Fruit fly (Drosophila melanogaster): ENCODE results near the gene Cyp12e1.

Cyp12e1 gene

DNA sequence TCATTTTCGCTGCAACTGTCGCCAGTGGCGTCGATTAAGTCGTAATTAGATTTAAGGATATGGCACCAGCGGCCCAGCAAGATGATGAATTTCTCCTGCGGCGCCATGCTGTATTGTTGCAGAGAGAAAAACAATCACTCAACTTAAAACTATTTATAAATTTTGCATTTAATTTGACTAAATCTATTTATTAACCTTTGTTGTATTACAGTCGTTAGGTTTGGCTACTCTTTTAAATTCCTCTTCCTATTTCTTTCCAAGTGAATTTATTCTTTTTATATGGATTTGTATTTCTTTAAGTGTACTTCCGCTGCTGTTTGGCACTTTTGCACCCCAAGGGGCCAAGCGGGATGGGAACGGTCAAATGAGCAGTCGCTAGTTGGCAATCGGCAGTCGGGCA lies 14.4 kb downstream of the Cyp12e1 start (continued):
- TF ChIP-seq trh (GFP tag; optimal IDR thresholded peaks at IDR 0.05) (no peak), tap (tag; optimal IDR thresholded peaks at IDR 0.05) (peak; percentile 50), fd64A (GFP tag; optimal IDR thresholded peaks at IDR 0.05) (no peak), dan (GFP tag; IDR thresholded peaks at IDR 0.05) (no peak), CG16779 (GFP tag; IDR thresholded peaks at IDR 0.05) (no peak), Sox100B (GFP tag; optimal IDR thresholded peaks at IDR 0.05) (peak; percentile 27), sna (GFP tag; IDR thresholded peaks at IDR 0.05; ENCODE audit: partially characterized antibody) (no peak), ato (GFP tag; IDR thresholded peaks at IDR 0.05; ENCODE audit: partially characterized antibody) (no peak), nerfin-2 (GFP tag; IDR thresholded peaks at IDR 0.05; ENCODE audit: partially characterized antibody) (no peak), caup (GFP tag; optimal IDR thresholded peaks at IDR 0.05; ENCODE audit: severe bottlenecking) (no peak), her (GFP tag; optimal IDR thresholded peaks at IDR 0.05) (no peak), CG10543 (GFP tag; optimal IDR thresholded peaks at IDR 0.05) (no peak), ase (GFP tag; IDR thresholded peaks at IDR 0.05) (no peak), cg (GFP tag; optimal IDR thresholded peaks at IDR 0.05) (no peak), CG7928 (GFP tag; optimal IDR thresholded peaks at IDR 0.05) (no peak), CG10274 (GFP tag; optimal IDR thresholded peaks at IDR 0.05) (no peak), CG3726 (GFP tag; IDR thresholded peaks at IDR 0.05) (no peak), Nf-YC (tag; optimal IDR thresholded peaks at IDR 0.05) (no peak), ab (GFP tag; optimal IDR thresholded peaks at IDR 0.05) (no peak), Tbp (GFP tag; optimal IDR thresholded peaks at IDR 0.05) (no peak), Dad (GFP tag; optimal IDR thresholded peaks at IDR 0.05) (no peak), CG11456 (GFP tag; IDR thresholded peaks at IDR 0.05) (no peak), pho (GFP tag; optimal IDR thresholded peaks at IDR 0.05) (no peak), Asciz (GFP tag; optimal IDR thresholded peaks at IDR 0.05) (peak; percentile 6), NC2α (GFP tag; optimal IDR thresholded peaks at IDR 0.05) (no peak), B-H2 (GFP tag; optimal IDR thresholded peaks at IDR 0.05) (no peak), inv (GFP tag; IDR thresholded peaks at IDR 0.05; ENCODE audit: partially characterized antibody) (no peak), jumu (GFP tag; optimal IDR thresholded peaks at IDR 0.05) (no peak), CG17359 (tag; optimal IDR thresholded peaks at IDR 0.05) (peak; percentile 51), lab (GFP tag; optimal IDR thresholded peaks at IDR 0.05) (peak; percentile 31), sim (GFP tag; IDR thresholded peaks at IDR 0.05) (no peak), fd96Cb (tag; optimal IDR thresholded peaks at IDR 0.05) (peak; percentile 60), Sin3A (optimal IDR thresholded peaks at IDR 0.05) (no peak), CG4617 (GFP tag; optimal IDR thresholded peaks at IDR 0.05; ENCODE audit: borderline replicate concordance) (no peak), Taf1 (GFP tag; IDR thresholded peaks at IDR 0.05) (no peak), CG17912 (GFP tag; optimal IDR thresholded peaks at IDR 0.05) (no peak), CG13287 (GFP tag; IDR thresholded peaks at IDR 0.05; ENCODE audit: partially characterized antibody) (no peak), CG11398 (GFP tag; optimal IDR thresholded peaks at IDR 0.05) (no peak), fru (optimal IDR thresholded peaks at IDR 0.05) (no peak), org-1 (GFP tag; optimal IDR thresholded peaks at IDR 0.05) (no peak), CG16815 (GFP tag; optimal IDR thresholded peaks at IDR 0.05) (no peak), CG7556 (GFP tag; optimal IDR thresholded peaks at IDR 0.05) (peak; percentile 57), Lpt (GFP tag; optimal IDR thresholded peaks at IDR 0.05) (no peak), D19A (tag; optimal IDR thresholded peaks at IDR 0.05) (peak; percentile 59), CG7963 (GFP tag; IDR thresholded peaks at IDR 0.05; ENCODE audit: partially characterized antibody) (no peak), CG6813 (GFP tag; optimal IDR thresholded peaks at IDR 0.05) (peak; percentile 7), jigr1 (GFP tag; IDR thresholded peaks at IDR 0.05) (no peak), BEAF-32 (GFP tag; optimal IDR thresholded peaks at IDR 0.05) (no peak), wek (GFP tag; optimal IDR thresholded peaks at IDR 0.05) (no peak), CG34422 (GFP tag; IDR thresholded peaks at IDR 0.05) (no peak), CG10565 (GFP tag; optimal IDR thresholded peaks at IDR 0.05) (no peak), peb (GFP tag; IDR thresholded peaks at IDR 0.05) (no peak)

Measured in whole organism, embryonic.